Worm (Caenorhabditis elegans) whole organism, late embryonic: ENCODE measurements around the gene C45B11.5.

Experiments used
- K02D7.2 ChIP-seq: sonication (generic microtip); optimal IDR thresholded peaks from 2 replicates; lab custom pipeline; 2017; ENCODE audit warnings: mild to moderate bottlenecking, missing genetic modification characterization, missing compliant biosample characterization
- K09A11.1 ChIP-seq: sonication (generic microtip); optimal IDR thresholded peaks from 2 replicates; lab custom pipeline; 2017; ENCODE audit warnings: antibody characterized with exemption, mild to moderate bottlenecking, missing genetic modification characterization, missing compliant biosample characterization; ENCODE audit not compliant: insufficient read depth
- T23F11.4 ChIP-seq: fragments of 200-800 bp; sonication (Bioruptor generic); optimal IDR thresholded peaks from 2 replicates; lab custom pipeline; 2018; ENCODE audit warnings: mild to moderate bottlenecking, missing genetic modification characterization, missing compliant biosample characterization
- ama-1 ChIP-seq: fragments of 150-350 bp; optimal IDR thresholded peaks from 2 replicates; lab custom pipeline; 2014
- ceh-14 ChIP-seq: sonication (generic microtip); optimal IDR thresholded peaks from 2 replicates; lab custom pipeline; 2016; ENCODE audit warnings: missing genotype, missing genetic modification characterization, missing compliant biosample characterization
- ceh-18 ChIP-seq: sonication (generic microtip); optimal IDR thresholded peaks from 2 replicates; lab custom pipeline; 2016; ENCODE audit warnings: missing genetic modification characterization, missing compliant biosample characterization
- ceh-2 ChIP-seq: sonication (generic microtip); optimal IDR thresholded peaks from 2 replicates; lab custom pipeline; 2016; ENCODE audit warnings: missing genotype, missing genetic modification characterization, missing compliant biosample characterization
- ceh-24 ChIP-seq: sonication (generic microtip); optimal IDR thresholded peaks from 2 replicates; lab custom pipeline; 2016; ENCODE audit warnings: mild to moderate bottlenecking, missing genetic modification characterization, missing compliant biosample characterization
- ceh-30 ChIP-seq: fragments of 150-350 bp; optimal IDR thresholded peaks from 2 replicates; lab custom pipeline; 2014; ENCODE audit warnings: missing biosample characterization, missing genetic modification characterization
- ceh-34 ChIP-seq: sonication (generic microtip); optimal IDR thresholded peaks from 2 replicates; lab custom pipeline; 2016; ENCODE audit warnings: mild to moderate bottlenecking, missing genetic modification characterization, missing compliant biosample characterization
- ceh-48 ChIP-seq: sonication (generic microtip); optimal IDR thresholded peaks from 2 replicates; lab custom pipeline; 2016; ENCODE audit warnings: missing genetic modification characterization, inconsistent platforms, missing compliant biosample characterization
- ceh-6 ChIP-seq: fragments of 200-800 bp; sonication (Bioruptor generic); optimal IDR thresholded peaks from 2 replicates; lab custom pipeline; 2018; ENCODE audit warnings: mild to moderate bottlenecking, missing genetic modification characterization, missing compliant biosample characterization
- dmd-4 ChIP-seq: sonication (generic microtip); optimal IDR thresholded peaks from 2 replicates; lab custom pipeline; 2016; ENCODE audit warnings: borderline replicate concordance, missing genetic modification characterization, missing compliant biosample characterization
- elt-2 ChIP-seq: sonication (generic microtip); optimal IDR thresholded peaks from 2 replicates; lab custom pipeline; 2016; ENCODE audit warnings: missing genetic modification reagents, missing genetic modification characterization, missing compliant biosample characterization
- ets-4 ChIP-seq: sonication (generic microtip); optimal IDR thresholded peaks from 2 replicates; lab custom pipeline; 2016; ENCODE audit warnings: missing genetic modification characterization, missing compliant biosample characterization
- eyg-1 ChIP-seq: sonication (generic microtip); optimal IDR thresholded peaks from 2 replicates; lab custom pipeline; 2016; ENCODE audit warnings: missing genotype, missing genetic modification characterization, missing compliant biosample characterization
- fkh-6 ChIP-seq: sonication (generic microtip); optimal IDR thresholded peaks from 2 replicates; lab custom pipeline; 2016; ENCODE audit warnings: missing genetic modification characterization, missing compliant biosample characterization
- hlh-15 ChIP-seq: sonication (generic microtip); optimal IDR thresholded peaks from 2 replicates; lab custom pipeline; 2016; ENCODE audit warnings: missing genetic modification characterization, missing compliant biosample characterization
- hlh-30 ChIP-seq: sonication (generic microtip); optimal IDR thresholded peaks from 2 replicates; lab custom pipeline; 2017; ENCODE audit warnings: antibody characterized with exemption, missing genetic modification characterization, missing compliant biosample characterization; ENCODE audit not compliant: insufficient read depth
- lim-6 ChIP-seq: sonication (generic microtip); optimal IDR thresholded peaks from 2 replicates; lab custom pipeline; 2016; ENCODE audit warnings: missing genetic modification characterization, missing compliant biosample characterization
- mec-3 ChIP-seq: sonication (generic microtip); optimal IDR thresholded peaks from 2 replicates; lab custom pipeline; 2016; ENCODE audit warnings: borderline replicate concordance, missing genetic modification characterization, missing compliant biosample characterization
- nfya-1 ChIP-seq: sonication (generic microtip); optimal IDR thresholded peaks from 2 replicates; lab custom pipeline; 2017; ENCODE audit warnings: missing genetic modification characterization, mild to moderate bottlenecking, missing compliant biosample characterization, antibody characterized with exemption, moderate library complexity
- nhr-232 ChIP-seq: sonication (generic microtip); optimal IDR thresholded peaks from 2 replicates; lab custom pipeline; 2016; ENCODE audit warnings: missing genetic modification characterization, missing compliant biosample characterization
- npax-4 ChIP-seq: sonication (generic microtip); optimal IDR thresholded peaks from 2 replicates; lab custom pipeline; 2016; ENCODE audit warnings: missing genetic modification characterization, missing compliant biosample characterization
- pag-3 ChIP-seq: sonication (generic microtip); optimal IDR thresholded peaks from 2 replicates; lab custom pipeline; 2016; ENCODE audit warnings: missing compliant biosample characterization, missing genetic modification characterization, borderline replicate concordance
- pat-9 ChIP-seq: fragments of 200-800 bp; sonication (Bioruptor generic); optimal IDR thresholded peaks from 2 replicates; lab custom pipeline; 2018; ENCODE audit warnings: mild to moderate bottlenecking, missing genetic modification characterization, moderate library complexity, missing compliant biosample characterization
- pha-4 ChIP-seq: fragments of 150-350 bp; optimal IDR thresholded peaks from 2 replicates; lab custom pipeline; 2018; ENCODE audit warnings: missing biosample characterization, missing genetic modification reagents, missing genetic modification characterization
- pros-1 ChIP-seq: fragments of 150-350 bp; optimal IDR thresholded peaks from 2 replicates; lab custom pipeline; 2014; ENCODE audit warnings: missing biosample characterization, missing genetic modification reagents, missing genetic modification characterization
- ref-2 ChIP-seq: sonication (generic microtip); optimal IDR thresholded peaks from 2 replicates; lab custom pipeline; 2016; ENCODE audit warnings: missing genetic modification characterization, missing compliant biosample characterization
- sox-4 ChIP-seq: sonication (generic microtip); optimal IDR thresholded peaks from 2 replicates; lab custom pipeline; 2017; ENCODE audit warnings: mild to moderate bottlenecking, missing genetic modification characterization, inconsistent platforms, missing compliant biosample characterization
- ttx-3 ChIP-seq: sonication (generic microtip); optimal IDR thresholded peaks from 2 replicates; lab custom pipeline; 2016; ENCODE audit warnings: missing genetic modification reagents, missing genetic modification characterization, missing compliant biosample characterization
- unc-42 ChIP-seq: sonication (generic microtip); optimal IDR thresholded peaks from 2 replicates; lab custom pipeline; 2016; ENCODE audit warnings: missing genotype, missing genetic modification characterization, missing compliant biosample characterization
- unc-55 ChIP-seq: sonication (generic microtip); optimal IDR thresholded peaks from 2 replicates; lab custom pipeline; 2017; ENCODE audit warnings: missing biosample characterization, missing genetic modification reagents, missing genetic modification characterization
- zip-5 ChIP-seq: sonication (generic microtip); optimal IDR thresholded peaks from 2 replicates; lab custom pipeline; 2016; ENCODE audit warnings: missing genetic modification characterization, missing compliant biosample characterization
- ztf-16 ChIP-seq: sonication (generic microtip); optimal IDR thresholded peaks from 2 replicates; lab custom pipeline; 2017; ENCODE audit warnings: missing genetic modification characterization, missing compliant biosample characterization

Gene C45B11.5

ce11 chrV:11069277-11069676 lies 27.7 kb downstream of the C45B11.5 start, which contains the start of gene T04C12.8:
TSS of gene T04C12.8 (minus strand) at chrV:11069358.
- TF ChIP-seq elt-2 (tag; lab: Kevin White, UChicago) (peak; percentile 83), nhr-232 (tag; lab: Kevin White, UChicago) (no peak), ttx-3 (tag; lab: Kevin White, UChicago) (no peak)

ce11 chrV:11070388-11070787 lies 28.8 kb downstream of the C45B11.5 start:
- TF ChIP-seq ama-1 (lab: Kevin White, UChicago) (no peak), ref-2 (tag; lab: Kevin White, UChicago) (no peak), ceh-24 (tag; lab: Kevin White, UChicago) (no peak), npax-4 (tag; lab: Kevin White, UChicago) (no peak), ceh-48 (tag; lab: Kevin White, UChicago) (no peak), K02D7.2 (tag; lab: Kevin White, UChicago) (no peak), ceh-6 (GFP tag; lab: Kevin White, UChicago) (no peak), mec-3 (tag; lab: Kevin White, UChicago) (no peak), eyg-1 (tag; lab: Kevin White, UChicago) (no peak), nhr-232 (tag; lab: Kevin White, UChicago) (no peak), ets-4 (tag; lab: Kevin White, UChicago) (no peak), pat-9 (tag; lab: Kevin White, UChicago) (no peak), ceh-30 (tag; lab: Kevin White, UChicago) (no peak), pag-3 (tag; lab: Kevin White, UChicago) (no peak), fkh-6 (tag; lab: Kevin White, UChicago) (no peak), hlh-15 (tag; lab: Kevin White, UChicago) (no peak), T23F11.4 (no peak), ceh-2 (tag; lab: Kevin White, UChicago) (no peak), zip-5 (tag; lab: Kevin White, UChicago) (no peak), ceh-14 (tag; lab: Kevin White, UChicago) (no peak)

- TF ChIP-seq ztf-16 (tag; lab: Kevin White, UChicago) (no peak), sox-4 (tag; lab: Kevin White, UChicago) (no peak), K09A11.1 (no peak), ceh-34 (tag; lab: Kevin White, UChicago) (no peak), npax-4 (tag; lab: Kevin White, UChicago) (no peak), hlh-30 (tag; lab: Kevin White, UChicago) (no peak), eyg-1 (tag; lab: Kevin White, UChicago) (no peak), unc-42 (tag; lab: Kevin White, UChicago) (no peak)
- TF ChIP-seq, all 69 proteins: peak for 0
Measured at ce11 chrV:11071453-11071852, 29.9 kb downstream of the C45B11.5 start.

- TF ChIP-seq unc-55 (GFP tag; lab: Kevin White, UChicago) (peak; percentile 2), pha-4 (tag; lab: Kevin White, UChicago) (no peak), nfya-1 (no peak), ets-4 (tag; lab: Kevin White, UChicago) (no peak), dmd-4 (tag; lab: Kevin White, UChicago) (no peak), ceh-18 (tag; lab: Kevin White, UChicago) (peak; percentile 4), ceh-30 (tag; lab: Kevin White, UChicago) (no peak), lim-6 (no peak), pros-1 (tag; lab: Kevin White, UChicago) (no peak)
Measured at ce11 chrV:11073354-11073753, 31.8 kb downstream of the C45B11.5 start.
